Fruit fly (Drosophila melanogaster) whole organism, pupa: ENCODE data around the gene Cpr76Bd.

Experiments
- CG10348 ChIP-seq: fragments of 200-800 bp; sonication (Bioruptor generic); IDR thresholded peaks from 2 replicates; pipeline ENCODE4 v1.3.6; 2022; ENCODE audit warnings: missing biosample characterization, missing genetic modification characterization
- CG13204 ChIP-seq: fragments of 200-800 bp; sonication (Bioruptor generic); optimal IDR thresholded peaks from 2 replicates; lab custom pipeline; 2018; ENCODE audit warnings: missing biosample characterization, mild to moderate bottlenecking, missing genetic modification characterization, moderate library complexity
- CG9948 ChIP-seq: fragments of 200-800 bp; sonication (Bioruptor generic); optimal IDR thresholded peaks from 2 replicates; lab custom pipeline; 2018; ENCODE audit warnings: missing biosample characterization, mild to moderate bottlenecking, missing genetic modification characterization, moderate library complexity
- D1 ChIP-seq: fragments of 200-800 bp; sonication (Bioruptor generic); optimal IDR thresholded peaks from 2 replicates; lab custom pipeline; 2018; ENCODE audit warnings: missing biosample characterization, mild to moderate bottlenecking, missing genetic modification characterization, moderate library complexity
- Pif1A ChIP-seq: fragments of 200-800 bp; sonication (Bioruptor generic); optimal IDR thresholded peaks from 3 replicates; lab custom pipeline; 2016; ENCODE audit warnings: missing biosample characterization, missing genetic modification characterization

dm6 chr3L:19520645-19521044 lies 11.9 kb upstream of the Cpr76Bd start, which contains the start of gene Cpr76Bc:
- TF ChIP-seq D1 (tag; lab: Kevin White, UChicago) (no peak), CG9948 (no peak), CG10348 (GFP tag; lab: Robert Waterston, UW) (no peak), CG13204 (GFP tag; lab: Kevin White, UChicago) (no peak), Pif1A (GFP tag; lab: Kevin White, UChicago) (no peak)
